Fruit fly (Drosophila melanogaster) whole organism, embryonic: ENCODE results near the gene CG13131.

Experiments used
- Antp ChIP-seq: fragments of 200-800 bp; sonication (Bioruptor generic); optimal IDR thresholded peaks from 3 replicates; lab custom pipeline; 2016; ENCODE audit warnings: missing biosample characterization, missing genetic modification characterization
- Blimp-1 ChIP-seq: fragments of 200-800 bp; sonication (Bioruptor generic); optimal IDR thresholded peaks from 3 replicates; lab custom pipeline; 2018; ENCODE audit warnings: missing biosample characterization, missing genetic modification characterization, mild to moderate bottlenecking, moderate library complexity, missing genetic modification reagents
- CG12391 ChIP-seq: fragments of 200-800 bp; sonication (Bioruptor generic); optimal IDR thresholded peaks from 3 replicates; lab custom pipeline; 2018; ENCODE audit warnings: missing biosample characterization, mild to moderate bottlenecking, missing genetic modification characterization, moderate library complexity
- CG13296 ChIP-seq: fragments of 200-800 bp; sonication (Bioruptor generic); optimal IDR thresholded peaks from 3 replicates; lab custom pipeline; 2018; ENCODE audit warnings: missing biosample characterization, mild to moderate bottlenecking, missing genetic modification characterization
- CG15514 ChIP-seq: fragments of 200-800 bp; sonication (Bioruptor generic); optimal IDR thresholded peaks from 3 replicates; lab custom pipeline; 2017; ENCODE audit warnings: missing biosample characterization, missing genetic modification characterization, mild to moderate bottlenecking, moderate library complexity, missing genetic modification reagents
- CG15601 ChIP-seq: fragments of 200-800 bp; sonication (Bioruptor generic); optimal IDR thresholded peaks from 3 replicates; lab custom pipeline; 2019; ENCODE audit warnings: missing biosample characterization, mild to moderate bottlenecking, missing genetic modification characterization, moderate library complexity
- CG17361 ChIP-seq: fragments of 200-800 bp; sonication (Bioruptor generic); IDR thresholded peaks from 3 replicates; pipeline ENCODE4 v1.3.6; 2022; ENCODE audit warnings: missing biosample characterization, missing genetic modification characterization
- CG30020 ChIP-seq: fragments of 200-800 bp; optimal IDR thresholded peaks from 2 replicates; lab custom pipeline; 2019; ENCODE audit warnings: missing biosample characterization, mild to moderate bottlenecking, missing genetic modification characterization, moderate library complexity
- CG31224 ChIP-seq: fragments of 200-800 bp; sonication (Bioruptor generic); IDR thresholded peaks from 2 replicates; pipeline ENCODE4 v1.3.6; 2022; ENCODE audit warnings: missing biosample characterization, missing genetic modification characterization
- CG31441 ChIP-seq: fragments of 200-800 bp; sonication (Bioruptor generic); IDR thresholded peaks from 2 replicates; pipeline ENCODE4 v1.3.6; 2022; ENCODE audit warnings: missing biosample characterization, missing genetic modification characterization
- CG3163 ChIP-seq: fragments of 200-800 bp; sonication (Bioruptor generic); optimal IDR thresholded peaks from 3 replicates; lab custom pipeline; 2016; ENCODE audit warnings: missing biosample characterization, missing genetic modification characterization
- CG42726 ChIP-seq: fragments of 200-800 bp; sonication (Bioruptor generic); IDR thresholded peaks from 2 replicates; pipeline ENCODE4 v1.3.6; 2022; ENCODE audit warnings: missing biosample characterization, missing genetic modification characterization; ENCODE audit not compliant: partially characterized antibody
- CG4424 ChIP-seq: fragments of 200-800 bp; sonication (Bioruptor generic); optimal IDR thresholded peaks from 3 replicates; lab custom pipeline; 2016; ENCODE audit warnings: missing biosample characterization, missing genetic modification characterization
- CG4617 ChIP-seq: fragments of 200-800 bp; sonication (Bioruptor generic); optimal IDR thresholded peaks from 3 replicates; lab custom pipeline; 2016; ENCODE audit warnings: missing biosample characterization, missing genetic modification characterization, borderline replicate concordance
- CG4854 ChIP-seq: fragments of 200-800 bp; sonication (Bioruptor generic); optimal IDR thresholded peaks from 2 replicates; lab custom pipeline; 2016; ENCODE audit warnings: missing biosample characterization, missing genetic modification characterization, inconsistent platforms
- CG7928 ChIP-seq: fragments of 200-800 bp; sonication (Bioruptor generic); optimal IDR thresholded peaks from 2 replicates; lab custom pipeline; 2017; ENCODE audit warnings: missing biosample characterization, mild to moderate bottlenecking, missing genetic modification characterization
- CG8388 ChIP-seq: fragments of 200-800 bp; sonication (Bioruptor generic); optimal IDR thresholded peaks from 2 replicates; lab custom pipeline; 2019; ENCODE audit warnings: missing biosample characterization, mild to moderate bottlenecking, missing genetic modification characterization, moderate library complexity
- CG8924 ChIP-seq: fragments of 200-800 bp; optimal IDR thresholded peaks from 3 replicates; lab custom pipeline; 2019; ENCODE audit warnings: missing biosample characterization, mild to moderate bottlenecking, missing genetic modification characterization, moderate library complexity
- Camta ChIP-seq: fragments of 200-800 bp; sonication (Bioruptor generic); optimal IDR thresholded peaks from 2 replicates; lab custom pipeline; 2016; ENCODE audit warnings: missing biosample characterization, missing genetic modification characterization
- D19A ChIP-seq: fragments of 200-800 bp; optimal IDR thresholded peaks from 3 replicates; lab custom pipeline; 2019; ENCODE audit warnings: missing biosample characterization, mild to moderate bottlenecking, missing genetic modification characterization, moderate library complexity
- Doc2 ChIP-seq: fragments of 200-800 bp; sonication (Bioruptor generic); IDR thresholded peaks from 2 replicates; pipeline ENCODE4 v1.3.6; 2022; ENCODE audit warnings: missing biosample characterization, missing genetic modification characterization
- E2f2 ChIP-seq: fragments of 200-800 bp; sonication (Bioruptor generic); IDR thresholded peaks from 2 replicates; pipeline ENCODE4 v1.3.6; 2022; ENCODE audit warnings: missing biosample characterization, missing genetic modification characterization
- Hr51 ChIP-seq, 2 experiments: fragments of 200-800 bp; sonication (Bioruptor generic); optimal IDR thresholded peaks; 2 replicates in 1 of 2; 3 replicates in 1 of 2; lab custom pipeline; 2016 to 2018; ENCODE audit warnings: missing biosample characterization in 2 of 2, missing genetic modification characterization in 2 of 2, mild to moderate bottlenecking in 1 of 2, moderate library complexity in 1 of 2
- MBD-R2 ChIP-seq: fragments of 200-800 bp; sonication (Bioruptor generic); IDR thresholded peaks from 2 replicates; pipeline ENCODE4 v1.3.6; 2022; ENCODE audit warnings: missing biosample characterization, missing genetic modification characterization
- Ssrp ChIP-seq: fragments of 200-800 bp; sonication (Bioruptor generic); optimal IDR thresholded peaks from 2 replicates; lab custom pipeline; 2018; ENCODE audit warnings: missing biosample characterization, mild to moderate bottlenecking, missing genetic modification characterization, moderate library complexity
- Stat92E ChIP-seq, 3 experiments: fragments of >200 bp in 2 of 3; fragments of 200-800 bp in 1 of 3; sonication (Bioruptor generic) in 1 of 3; optimal IDR thresholded peaks; 2 replicates each; lab custom pipeline; 2017 to 2019; ENCODE audit warnings: missing biosample characterization in 3 of 3, missing genetic modification characterization in 3 of 3, mild to moderate bottlenecking in 1 of 3, moderate library complexity in 1 of 3
- bigmax ChIP-seq: fragments of 200-800 bp; sonication (Bioruptor generic); optimal IDR thresholded peaks from 2 replicates; lab custom pipeline; 2018; ENCODE audit warnings: missing biosample characterization, mild to moderate bottlenecking, missing genetic modification characterization
- ci ChIP-seq: fragments of 200-800 bp; sonication (Bioruptor generic); IDR thresholded peaks from 3 replicates; pipeline ENCODE4 v1.3.6; 2022; ENCODE audit warnings: missing biosample characterization, missing genetic modification characterization
- dmrt99B ChIP-seq: fragments of 200-800 bp; sonication (Bioruptor generic); optimal IDR thresholded peaks from 2 replicates; lab custom pipeline; 2018; ENCODE audit warnings: missing biosample characterization, mild to moderate bottlenecking, missing genetic modification characterization, moderate library complexity
- fd3F ChIP-seq: fragments of 200-800 bp; sonication (Bioruptor generic); optimal IDR thresholded peaks from 2 replicates; lab custom pipeline; 2018; ENCODE audit warnings: missing biosample characterization, mild to moderate bottlenecking, missing genetic modification characterization, moderate library complexity
- gce ChIP-seq: fragments of 200-800 bp; sonication (Bioruptor generic); IDR thresholded peaks from 3 replicates; pipeline ENCODE4 v1.3.6; 2022; ENCODE audit warnings: missing biosample characterization, missing genetic modification characterization
- gcm2 ChIP-seq: fragments of 200-800 bp; sonication (Bioruptor generic); optimal IDR thresholded peaks from 2 replicates; lab custom pipeline; 2016; ENCODE audit warnings: missing biosample characterization, missing genetic modification characterization
- gfzf ChIP-seq: fragments of 200-800 bp; sonication (Bioruptor generic); optimal IDR thresholded peaks from 2 replicates; lab custom pipeline; 2016; ENCODE audit warnings: missing biosample characterization, mild to moderate bottlenecking, missing genetic modification characterization, moderate library complexity
- inv ChIP-seq: fragments of 200-800 bp; sonication (Bioruptor generic); IDR thresholded peaks from 2 replicates; pipeline ENCODE4 v1.3.6; 2022; ENCODE audit warnings: missing biosample characterization, missing genetic modification characterization; ENCODE audit not compliant: partially characterized antibody
- mld ChIP-seq: fragments of 200-800 bp; sonication (Bioruptor generic); IDR thresholded peaks from 3 replicates; pipeline ENCODE4 v1.3.6; 2022; ENCODE audit warnings: missing biosample characterization, missing genetic modification characterization; ENCODE audit not compliant: partially characterized antibody
- nerfin-1 ChIP-seq: fragments of 200-800 bp; sonication (Bioruptor generic); optimal IDR thresholded peaks from 3 replicates; lab custom pipeline; 2019; ENCODE audit warnings: missing biosample characterization, mild to moderate bottlenecking, missing genetic modification characterization, moderate library complexity
- nom ChIP-seq: fragments of 200-800 bp; sonication (Bioruptor generic); optimal IDR thresholded peaks from 2 replicates; lab custom pipeline; 2017; ENCODE audit warnings: missing biosample characterization, missing genetic modification characterization, mild to moderate bottlenecking, moderate library complexity, missing genetic modification reagents
- otp ChIP-seq: fragments of 200-800 bp; sonication (Bioruptor generic); IDR thresholded peaks from 3 replicates; pipeline ENCODE4, ENCODE4 v1.3.6; 2022; ENCODE audit warnings: missing biosample characterization, missing genetic modification characterization
- pho ChIP-seq: fragments of 200-800 bp; sonication (Bioruptor generic); optimal IDR thresholded peaks from 2 replicates; lab custom pipeline; 2016; ENCODE audit warnings: missing biosample characterization, missing genetic modification characterization
- phol ChIP-seq: fragments of 200-800 bp; sonication (Bioruptor generic); optimal IDR thresholded peaks from 3 replicates; lab custom pipeline; 2018; ENCODE audit warnings: missing biosample characterization, mild to moderate bottlenecking, missing genetic modification characterization, moderate library complexity
- ro ChIP-seq: fragments of 200-800 bp; sonication (Bioruptor generic); IDR thresholded peaks from 2 replicates; pipeline ENCODE4 v1.3.6; 2022; ENCODE audit warnings: missing biosample characterization, missing genetic modification characterization
- sd ChIP-seq: fragments of 200-800 bp; sonication (Bioruptor generic); optimal IDR thresholded peaks from 3 replicates; lab custom pipeline; 2018; ENCODE audit warnings: missing biosample characterization, mild to moderate bottlenecking, missing genetic modification characterization, moderate library complexity
- sens ChIP-seq: fragments of 200-800 bp; sonication (Bioruptor generic); peaks from one replicate; lab custom pipeline; 2016; ENCODE audit warnings: missing biosample characterization, missing genetic modification characterization
- sima ChIP-seq: fragments of 200-800 bp; sonication (Bioruptor generic); optimal IDR thresholded peaks from 2 replicates; lab custom pipeline; 2016; ENCODE audit warnings: missing biosample characterization, missing genetic modification characterization
- slbo ChIP-seq: fragments of 200-800 bp; sonication (Bioruptor generic); IDR thresholded peaks from 2 replicates; pipeline ENCODE4 v1.3.6; 2022; ENCODE audit warnings: missing biosample characterization, missing genetic modification characterization
- slou ChIP-seq: fragments of 200-800 bp; sonication (Bioruptor generic); optimal IDR thresholded peaks from 3 replicates; lab custom pipeline; 2016; ENCODE audit warnings: missing biosample characterization, missing genetic modification characterization
- tap ChIP-seq: fragments of 200-800 bp; optimal IDR thresholded peaks from 3 replicates; lab custom pipeline; 2019; ENCODE audit warnings: missing biosample characterization, mild to moderate bottlenecking, missing genetic modification characterization, moderate library complexity
- wdn ChIP-seq: fragments of 200-800 bp; sonication (Bioruptor generic); IDR thresholded peaks from 2 replicates; pipeline ENCODE4 v1.3.6; 2022; ENCODE audit warnings: missing biosample characterization, missing genetic modification characterization
- wek ChIP-seq: fragments of 200-800 bp; sonication (Bioruptor generic); optimal IDR thresholded peaks from 3 replicates; lab custom pipeline; 2018; ENCODE audit warnings: missing biosample characterization, mild to moderate bottlenecking, missing genetic modification characterization, moderate library complexity
- zfh2 ChIP-seq: fragments of 200-800 bp; sonication (Bioruptor generic); optimal IDR thresholded peaks from 2 replicates; lab custom pipeline; 2016; ENCODE audit warnings: missing biosample characterization, missing genetic modification characterization

CG13131 gene

dm6 chr2L:9963603-9964042 is 53.6 kb downstream of the CG13131 start, which contains the start of gene CG5850 (continued):
- TF ChIP-seq Antp (GFP tag; lab: Kevin White, UChicago) (no peak), CG4617 (GFP tag; lab: Kevin White, UChicago) (peak; percentile 60), CG3163 (no peak), ci (GFP tag; lab: Robert Waterston, UW) (no peak), nom (GFP tag; lab: Kevin White, UChicago) (peak; percentile 21), zfh2 (GFP tag; lab: Kevin White, UChicago) (no peak), Stat92E (GFP tag; optimal IDR thresholded peaks at IDR 0.05; lab: Kevin White, UChicago) (no peak), slbo (GFP tag; lab: Robert Waterston, UW) (no peak), sd (tag; lab: Kevin White, UChicago) (peak; percentile 15), CG15514 (peak; percentile 32), Doc2 (GFP tag; lab: Robert Waterston, UW) (no peak), tap (tag; lab: Kevin White, UChicago) (no peak), D19A (peak; percentile 38), inv (GFP tag; lab: Robert Waterston, UW) (no peak), gcm2 (GFP tag; lab: Kevin White, UChicago) (no peak), dmrt99B (tag; lab: Kevin White, UChicago) (peak; percentile 14), fd3F (GFP tag; lab: Kevin White, UChicago) (no peak), Blimp-1 (GFP tag; lab: Kevin White, UChicago) (peak; percentile 21), sima (GFP tag; lab: Kevin White, UChicago) (no peak), wek (GFP tag; lab: Kevin White, UChicago) (no peak), CG4854 (no peak), gfzf (GFP tag; lab: Kevin White, UChicago) (peak; percentile 58), phol (peak; percentile 24), MBD-R2 (GFP tag; lab: Robert Waterston, UW) (peak; percentile 52), CG8388 (peak; percentile 4), pho (no peak), CG31441 (peak; percentile 59), mld (GFP tag; lab: Robert Waterston, UW) (no peak), otp (GFP tag; lab: Robert Waterston, UW) (no peak), CG4424 (peak; percentile 20), CG17361 (GFP tag; lab: Robert Waterston, UW) (peak; percentile 52; the same call in 2 of the 3 replicates), Hr51 (GFP tag; optimal IDR thresholded peaks at IDR 0.05; lab: Kevin White, UChicago) (peak in 1 of 2 experiments; percentile 7), CG7928 (peak; percentile 85), CG30020 (tag; lab: Kevin White, UChicago) (peak; percentile 48), slou (GFP tag; lab: Kevin White, UChicago) (no peak), wdn (no peak), CG42726 (GFP tag; lab: Robert Waterston, UW) (no peak), CG31224 (GFP tag; lab: Robert Waterston, UW) (no peak), sens (GFP tag; lab: Kevin White, UChicago) (peak; percentile 25), CG15601 (peak; percentile 13), bigmax (GFP tag; lab: Kevin White, UChicago) (no peak), Ssrp (tag; lab: Kevin White, UChicago) (no peak), Camta (GFP tag; lab: Kevin White, UChicago) (no peak), E2f2 (GFP tag; lab: Robert Waterston, UW) (peak; percentile 65), gce (GFP tag; lab: Robert Waterston, UW) (no peak), CG12391 (tag; lab: Kevin White, UChicago) (peak; percentile 64), CG13296 (GFP tag; lab: Kevin White, UChicago) (peak; percentile 41), CG8924 (peak; percentile 31), nerfin-1 (tag; lab: Kevin White, UChicago) (peak; percentile 11), ro (GFP tag; lab: Robert Waterston, UW) (no peak)
